Worm (Caenorhabditis elegans): ENCODE data around the gene cyp-13B1.

Gene cyp-13B1

ce11 chrX:13448665-13449099, 39.2 kb upstream of the cyp-13B1 start (continued):
- TF ChIP-seq F10E7.11 (tag; optimal IDR thresholded peaks at IDR 0.05) (peak; percentile 64), chd-7 (tag; optimal IDR thresholded peaks at IDR 0.05) (peak; percentile 89), lin-35 (GFP tag; optimal IDR thresholded peaks at IDR 0.05) (peak in 1 of 3 experiments; percentile 67), madf-3 (GFP tag; IDR thresholded peaks at IDR 0.05) (0 out of 2 replicates have a peak, but pooled peaks have one; percentile 56), lag-1 (GFP tag; IDR thresholded peaks at IDR 0.05) (0 out of 2 replicates have a peak, but pooled peaks have one; percentile 7), F57A8.1 (GFP tag; optimal IDR thresholded peaks at IDR 0.05) (peak; percentile 78), B0336.3 (GFP tag; IDR thresholded peaks at IDR 0.05) (peak; percentile 77; the same call in 1 of the 2 replicates), tbx-9 (tag; optimal IDR thresholded peaks at IDR 0.05; ENCODE audit: borderline replicate concordance) (peak; percentile 15), let-526 (GFP tag; IDR thresholded peaks at IDR 0.05) (peak; percentile 56; the same call in 1 of the 2 replicates), pbrm-1 (GFP tag; IDR thresholded peaks at IDR 0.05) (peak; percentile 92), dpl-1 (GFP tag; optimal IDR thresholded peaks at IDR 0.05) (peak; percentile 13), snpc-1.3 (tag; optimal IDR thresholded peaks at IDR 0.05; ENCODE audit: insufficient read depth) (peak; percentile 73), ztf-18 (tag; optimal IDR thresholded peaks at IDR 0.05) (peak; percentile 76), aptf-2 (GFP tag; conservative IDR thresholded peaks at IDR 0.05) (0 out of 2 replicates have a peak, but pooled peaks have one; percentile 55), attf-5 (GFP tag; optimal IDR thresholded peaks at IDR 0.05) (peak; percentile 74), fkh-3 (tag; optimal IDR thresholded peaks at IDR 0.05) (peak; percentile 72), nhr-90 (tag; optimal IDR thresholded peaks at IDR 0.05) (peak; percentile 92), attf-6 (GFP tag; IDR thresholded peaks at IDR 0.05) (peak; percentile 50; the same call in 1 of the 2 replicates), gei-17 (GFP tag; optimal IDR thresholded peaks at IDR 0.05) (peak; percentile 79), ets-4 (GFP tag; optimal IDR thresholded peaks at IDR 0.05) (peak; percentile 60), tbp1 (GFP tag; optimal IDR thresholded peaks at IDR 0.05) (peak; percentile 93), him-1 (tag; optimal IDR thresholded peaks at IDR 0.05) (peak; percentile 96), ztf-28 (GFP tag; IDR thresholded peaks at IDR 0.05) (0 out of 2 replicates have a peak, but pooled peaks have one; percentile 21), K12H6.12 (tag; optimal IDR thresholded peaks at IDR 0.05) (peak; percentile 69), B0035.1 (tag; optimal IDR thresholded peaks at IDR 0.05) (peak; percentile 86), ztf-22 (GFP tag; optimal IDR thresholded peaks at IDR 0.05) (peak; percentile 25), snpc-4 (GFP tag; optimal IDR thresholded peaks at IDR 0.05) (peak; percentile 66), snpc-4 (tag; optimal IDR thresholded peaks at IDR 0.05) (peak in 3 of 4 experiments; percentile 68 to 80 (median 80)), ceh-91 (GFP tag; IDR thresholded peaks at IDR 0.05) (0 out of 2 replicates have a peak, but pooled peaks have one; percentile 37), ceh-79 (tag; optimal IDR thresholded peaks at IDR 0.05) (peak; percentile 19), unc-130 (GFP tag; optimal IDR thresholded peaks at IDR 0.05) (peak; percentile 14), egl-18 (GFP tag; IDR thresholded peaks at IDR 0.05) (peak; percentile 76), K11D2.4 (GFP tag; IDR thresholded peaks at IDR 0.05) (peak; percentile 72; the same call in 1 of the 2 replicates), sea-2 (GFP tag; IDR thresholded peaks at IDR 0.05) (peak; percentile 55; the same call in 1 of the 2 replicates), F52B5.7 (tag; optimal IDR thresholded peaks at IDR 0.05) (peak; percentile 62), D2030.7 (GFP tag; IDR thresholded peaks at IDR 0.05) (peak; percentile 91), nfyb-1 (GFP tag; IDR thresholded peaks at IDR 0.05) (peak; percentile 81), atf-7 (tag; optimal IDR thresholded peaks at IDR 0.05) (peak; percentile 80), athp-1 (tag; optimal IDR thresholded peaks at IDR 0.05) (peak; percentile 77), lin-54 (GFP tag; optimal IDR thresholded peaks at IDR 0.05) (peak; percentile 52), hlh-12 (tag; optimal IDR thresholded peaks at IDR 0.05) (peak; percentile 84), T26A5.8 (tag; optimal IDR thresholded peaks at IDR 0.05) (peak; percentile 89), die-1 (tag; optimal IDR thresholded peaks at IDR 0.05) (peak; percentile 95), rec-8 (tag; optimal IDR thresholded peaks at IDR 0.05) (peak; percentile 77 to 79), nhr-120 (GFP tag; IDR thresholded peaks at IDR 0.05) (0 out of 2 replicates have a peak, but pooled peaks have one; percentile 20), ztf-26 (tag; optimal IDR thresholded peaks at IDR 0.05) (peak; percentile 92), mxl-1 (tag; optimal IDR thresholded peaks at IDR 0.05) (peak; percentile 89), bed-2 (GFP tag; IDR thresholded peaks at IDR 0.05) (0 out of 2 replicates have a peak, but pooled peaks have one; percentile 7)

Data from whole organism, young adult.